Worm (Caenorhabditis elegans): ENCODE measurements around the gene mdt-19.

DNA sequence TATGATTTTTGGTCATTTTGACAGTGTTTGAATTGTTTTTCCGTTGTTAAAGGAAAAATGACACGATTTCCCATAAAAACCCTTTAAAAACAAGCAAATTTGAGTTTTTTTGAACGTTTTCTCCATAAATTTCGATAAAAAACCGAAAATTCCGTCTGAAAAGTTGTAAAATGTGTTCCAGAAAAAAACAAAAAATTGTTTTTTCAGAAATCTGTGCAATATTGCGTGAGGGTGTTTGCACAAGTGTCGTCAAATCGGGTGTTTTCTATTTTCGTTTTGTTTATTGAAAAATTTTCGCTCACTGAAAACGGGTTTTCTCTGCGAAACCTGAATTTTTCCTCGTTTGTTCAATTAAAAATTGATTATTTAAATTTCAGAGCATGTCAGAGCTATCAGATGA, 21.7 kb downstream of the mdt-19 start, which contains the start of gene ppfr-4:
- no peak for TF ChIP-seq nhr-11 (tag; optimal IDR thresholded peaks at IDR 0.05)
- TF ChIP-seq dmd-4 (tag; optimal IDR thresholded peaks at IDR 0.05; ENCODE audit: borderline replicate concordance), result no peak
- no peak for TF ChIP-seq ceh-2 (tag; optimal IDR thresholded peaks at IDR 0.05)
- no peak for TF ChIP-seq zip-5 (tag; optimal IDR thresholded peaks at IDR 0.05)
- TF ChIP-seq hlh-6 (tag; optimal IDR thresholded peaks at IDR 0.05), result no peak
- no peak for TF ChIP-seq ama-1 (optimal IDR thresholded peaks at IDR 0.05)
- no peak for TF ChIP-seq hlh-13 (GFP tag; optimal IDR thresholded peaks at IDR 0.05)
- no peak for TF ChIP-seq F13H6.1 (tag; optimal IDR thresholded peaks at IDR 0.05)
- no peak for TF ChIP-seq K02D7.2 (tag; optimal IDR thresholded peaks at IDR 0.05)
- TF ChIP-seq Y22D7AL.16 (tag; optimal IDR thresholded peaks at IDR 0.05), result no peak
- no peak for TF ChIP-seq fkh-10 (GFP tag; optimal IDR thresholded peaks at IDR 0.05)
- no peak for TF ChIP-seq ceh-24 (tag; optimal IDR thresholded peaks at IDR 0.05)

Data from whole organism, late embryonic.